Worm (Caenorhabditis elegans) whole organism, midembryonic: ENCODE data around the gene ssna-1.

Source experiments
- T22C8.4 ChIP-seq: fragments of 200-800 bp; sonication (Bioruptor generic); IDR thresholded peaks from 2 replicates; pipeline ENCODE4 v1.3.6; 2022; ENCODE audit warnings: missing genetic modification characterization, missing compliant biosample characterization
- cog-1 ChIP-seq: sonication (generic microtip); optimal IDR thresholded peaks from 2 replicates; lab custom pipeline; 2016; ENCODE audit warnings: missing genetic modification characterization, missing compliant biosample characterization
- flt-1 ChIP-seq: fragments of 200-800 bp; sonication (Bioruptor generic); IDR thresholded peaks from 2 replicates; pipeline ENCODE4 v1.3.6; 2022; ENCODE audit warnings: missing genetic modification characterization, missing compliant biosample characterization
- klf-2 ChIP-seq: fragments of 200-800 bp; sonication (Bioruptor generic); conservative IDR thresholded peaks from 2 replicates; pipeline ENCODE4 v1.3.6; 2022; ENCODE audit warnings: missing genetic modification reagents, missing genetic modification characterization, missing compliant biosample characterization
- med-1 ChIP-seq: sonication (generic microtip); optimal IDR thresholded peaks from 2 replicates; lab custom pipeline; 2017; ENCODE audit warnings: missing genetic modification characterization, mild to moderate bottlenecking, missing compliant biosample characterization, antibody characterized with exemption, missing genetic modification reagents; ENCODE audit not compliant: insufficient read depth
- ref-1 ChIP-seq: fragments of 200-800 bp; sonication (Bioruptor generic); conservative IDR thresholded peaks from 2 replicates; pipeline ENCODE4 v1.3.6; 2022; ENCODE audit warnings: missing genetic modification reagents, missing genetic modification characterization, missing compliant biosample characterization
- tab-1 ChIP-seq: fragments of 200-800 bp; sonication (Bioruptor generic); IDR thresholded peaks from 2 replicates; pipeline ENCODE4 v1.3.6; 2022; ENCODE audit warnings: missing genetic modification characterization, missing compliant biosample characterization
- ztf-23 ChIP-seq: fragments of 200-800 bp; sonication (Bioruptor generic); IDR thresholded peaks from 2 replicates; pipeline ENCODE4 v1.3.6; 2022; ENCODE audit warnings: missing genetic modification reagents, missing genetic modification characterization, missing compliant biosample characterization
- ztf-29 ChIP-seq: fragments of 200-800 bp; sonication (Bioruptor generic); IDR thresholded peaks from 2 replicates; pipeline ENCODE4 v1.3.6; 2022; ENCODE audit warnings: missing genetic modification reagents, missing genetic modification characterization, missing compliant biosample characterization

The ssna-1 gene

DNA sequence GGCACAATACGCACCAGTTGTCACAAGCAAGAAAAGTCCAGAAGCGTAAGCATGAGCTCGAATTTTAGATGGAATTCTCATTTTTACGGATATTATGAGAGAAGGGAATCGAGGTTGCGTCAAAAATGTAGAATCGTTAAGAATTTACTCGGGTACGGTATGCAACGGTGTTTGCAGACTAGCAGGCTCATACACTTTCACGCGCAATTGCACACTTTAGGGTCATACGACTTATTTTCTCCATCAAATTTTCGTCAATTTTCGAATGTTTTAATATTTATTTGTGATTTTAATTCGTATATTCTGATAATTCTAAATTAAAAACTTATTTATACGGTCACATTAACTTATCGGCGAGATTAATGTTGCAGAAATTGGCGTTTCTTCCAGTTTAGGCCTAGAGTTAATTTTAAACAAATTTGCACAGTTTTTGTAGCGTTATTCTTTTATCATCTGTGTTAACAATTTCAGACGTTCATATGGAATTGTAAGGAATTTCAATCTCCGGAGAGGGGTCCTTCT is 5.6 kb downstream of the ssna-1 start, which contains the start of the genes T07A9.15 and nog-1:
TSS of gene T07A9.15 (minus strand) at position 138 of the 522 bp plus-strand sequence.
TSS of gene nog-1 (plus strand) at position 472 of the 522 bp plus-strand sequence.
- TF ChIP-seq ztf-23: peak; percentile 27; the same call in 1 of the 2 replicates
- TF ChIP-seq tab-1 (GFP tag; lab: Robert Waterston, UW): no peak
- 0 out of 2 replicates have a peak, but pooled peaks have one; percentile 57 for TF ChIP-seq flt-1

DNA sequence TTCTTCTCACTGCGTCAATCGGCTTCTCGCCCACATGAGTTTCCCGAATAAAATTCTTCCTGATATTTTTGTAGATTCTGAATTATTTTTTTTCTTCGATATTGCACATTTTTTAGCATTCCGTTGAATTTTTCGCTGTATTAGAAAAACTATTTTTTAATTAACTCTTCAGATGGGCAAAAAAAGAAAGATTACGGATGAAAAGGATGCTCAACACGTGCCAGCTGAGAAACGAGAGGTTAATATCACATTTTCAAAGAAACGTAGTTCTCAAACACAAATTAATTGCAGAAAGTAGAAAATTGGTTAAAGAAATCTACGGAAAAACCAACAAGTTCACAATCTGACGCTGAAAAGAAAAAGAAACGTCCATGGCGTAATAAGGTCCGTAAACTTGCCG is 8.5 kb downstream of the ssna-1 start, which contains the start of gene rrp-8:
TSS of gene rrp-8 (plus strand) at position 173 of the 400 bp plus-strand sequence.
- TF ChIP-seq tab-1 (GFP tag; lab: Robert Waterston, UW) (no peak), cog-1 (no peak), T22C8.4 (GFP tag; lab: Robert Waterston, UW) (no peak), flt-1 (no peak), med-1 (GFP tag; lab: Kevin White, UChicago) (no peak), ztf-29 (GFP tag; lab: Robert Waterston, UW) (no peak), ref-1 (GFP tag; lab: Robert Waterston, UW) (no peak), ztf-23 (no peak)

DNA sequence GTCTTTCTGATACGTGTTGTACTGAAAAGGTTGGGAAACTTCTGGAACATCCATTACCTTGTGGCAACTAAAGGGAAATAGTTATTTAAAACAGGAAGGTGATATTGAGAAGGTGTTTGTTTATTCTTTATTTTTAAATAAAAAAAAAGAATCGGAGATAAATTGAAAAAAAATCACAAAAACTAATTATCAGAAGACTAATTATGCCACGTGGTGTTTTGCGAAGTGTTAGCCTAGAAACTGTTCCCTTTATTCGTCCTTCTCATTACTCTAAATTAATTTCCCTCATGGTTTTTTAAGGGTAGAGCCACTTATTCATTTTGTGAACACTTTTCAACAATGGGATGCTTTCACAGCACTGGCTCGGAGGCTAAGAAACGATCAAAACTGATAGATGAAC is 13.5 kb downstream of the ssna-1 start, which contains the start of gene gpa-4:
TSS of gene gpa-4 (plus strand) at position 301 of the 400 bp plus-strand sequence.
- TF ChIP-seq flt-1 (no peak), ztf-23 (no peak), ztf-29 (GFP tag; lab: Robert Waterston, UW) (no peak), cog-1 (no peak), med-1 (GFP tag; lab: Kevin White, UChicago) (no peak), T22C8.4 (GFP tag; lab: Robert Waterston, UW) (no peak), klf-2 (no peak), tab-1 (GFP tag; lab: Robert Waterston, UW) (no peak), ref-1 (GFP tag; lab: Robert Waterston, UW) (no peak)

DNA sequence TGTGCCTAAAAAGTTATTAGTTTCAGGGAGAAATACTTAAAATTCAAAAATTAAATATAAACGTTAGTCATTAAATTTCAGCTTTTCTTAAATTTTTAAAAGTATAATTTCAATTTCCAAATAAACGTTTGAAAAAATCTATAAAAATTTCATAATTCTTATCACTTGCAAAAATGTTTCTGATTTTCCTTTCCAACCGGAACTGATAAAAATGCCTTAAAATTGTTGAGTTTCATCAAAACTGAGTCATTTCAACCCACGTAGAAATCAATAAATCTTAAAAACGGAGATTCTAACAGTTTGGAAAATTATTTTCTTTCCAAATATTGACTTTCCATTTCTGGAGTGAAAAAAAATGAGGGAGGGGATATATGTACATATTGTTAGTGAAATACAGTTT is 21.0 kb downstream of the ssna-1 start:
- TF ChIP-seq tab-1 (GFP tag; lab: Robert Waterston, UW) (no peak), klf-2 (no peak)

DNA sequence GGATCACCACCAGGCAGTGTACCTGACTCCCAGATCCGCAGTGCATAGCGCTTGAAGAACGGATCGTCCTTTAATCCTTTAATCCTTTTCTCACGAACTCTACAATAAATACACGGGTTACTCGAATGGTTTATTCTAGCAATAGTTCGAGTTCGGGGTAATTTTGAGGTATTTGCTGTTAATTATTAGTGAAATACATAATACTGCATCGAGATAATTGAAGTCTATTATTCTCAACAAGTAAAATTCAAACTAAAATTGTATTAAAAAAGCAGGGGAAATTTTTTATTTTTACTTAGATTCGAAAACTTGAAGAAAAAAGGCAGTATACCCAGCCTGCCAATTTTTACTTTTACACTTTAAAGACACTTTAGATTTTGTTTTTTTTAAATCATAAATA is 22.1 kb downstream of the ssna-1 start, which contains the start of gene kgb-1:
TSS of gene kgb-1 (minus strand) at position 101 of the 400 bp plus-strand sequence.
- TF ChIP-seq T22C8.4 (GFP tag; lab: Robert Waterston, UW) (no peak), tab-1 (GFP tag; lab: Robert Waterston, UW) (no peak), flt-1 (no peak), klf-2 (no peak), ref-1 (GFP tag; lab: Robert Waterston, UW) (no peak), ztf-29 (GFP tag; lab: Robert Waterston, UW) (no peak), ztf-23 (no peak), med-1 (GFP tag; lab: Kevin White, UChicago) (no peak)

DNA sequence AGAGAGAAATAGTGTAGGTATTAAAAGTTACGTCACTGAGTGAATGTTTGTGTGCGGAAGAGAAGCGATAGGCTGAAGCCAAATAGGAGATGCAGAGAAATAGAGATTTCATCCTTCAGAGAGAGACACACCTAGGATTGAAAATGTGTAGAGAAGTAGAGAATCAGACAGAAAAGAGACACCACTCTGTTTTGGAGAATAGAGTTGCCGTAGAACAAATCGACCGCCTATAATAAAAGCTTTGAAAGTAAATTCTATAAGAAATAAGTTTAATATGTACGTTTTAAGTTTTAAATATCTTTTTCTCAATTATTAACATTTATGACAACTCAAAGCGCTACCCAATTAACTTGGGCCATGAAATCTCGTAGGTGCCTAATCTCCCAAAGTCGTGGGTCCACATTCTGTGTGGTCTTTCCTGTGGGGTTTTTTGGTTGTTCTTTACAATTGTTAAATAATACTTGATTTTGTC is 22.6 kb downstream of the ssna-1 start, which contains the start of gene T07A9.12:
TSS of gene T07A9.12 (plus strand) at position 448 of the 472 bp plus-strand sequence.
- no peak for TF ChIP-seq klf-2
- TF ChIP-seq med-1 (GFP tag; lab: Kevin White, UChicago): no peak
- TF ChIP-seq flt-1: 0 out of 2 replicates have a peak, but pooled peaks have one; percentile 39
- no peak for TF ChIP-seq T22C8.4 (GFP tag; lab: Robert Waterston, UW)
- peak; percentile 54; the same call in 1 of the 2 replicates for TF ChIP-seq ztf-29 (GFP tag; lab: Robert Waterston, UW)
- TF ChIP-seq ztf-23: no peak
- TF ChIP-seq tab-1 (GFP tag; lab: Robert Waterston, UW): no peak
- TF ChIP-seq ref-1 (GFP tag; lab: Robert Waterston, UW): no peak
- peak; percentile 77 for TF ChIP-seq cog-1

DNA sequence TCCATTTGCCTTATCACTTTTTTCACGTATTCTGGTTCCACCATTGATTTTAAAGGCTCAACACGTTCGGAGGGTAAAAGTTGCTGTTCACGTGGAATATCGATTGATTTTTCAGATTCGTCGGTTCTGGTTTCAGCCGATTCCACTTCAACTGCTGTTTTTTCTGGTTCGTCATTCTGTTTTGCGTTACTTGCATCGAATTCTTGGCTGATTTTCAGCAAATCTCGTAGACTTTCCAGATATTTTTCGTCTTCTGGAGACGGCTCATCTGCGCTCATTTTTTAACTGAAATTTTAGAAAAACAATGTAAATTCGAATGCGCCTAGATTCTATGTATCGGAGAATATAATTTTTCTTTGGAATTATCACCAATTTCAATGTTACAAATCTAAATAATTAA is 31.8 kb downstream of the ssna-1 start, which contains the start of gene eri-1:
TSS of gene eri-1 (minus strand) at position 285 of the 400 bp plus-strand sequence.
- no peak for TF ChIP-seq ref-1 (GFP tag; lab: Robert Waterston, UW)
- TF ChIP-seq tab-1 (GFP tag; lab: Robert Waterston, UW): no peak
- TF ChIP-seq T22C8.4 (GFP tag; lab: Robert Waterston, UW): peak; percentile 46; the same call in 1 of the 2 replicates

DNA sequence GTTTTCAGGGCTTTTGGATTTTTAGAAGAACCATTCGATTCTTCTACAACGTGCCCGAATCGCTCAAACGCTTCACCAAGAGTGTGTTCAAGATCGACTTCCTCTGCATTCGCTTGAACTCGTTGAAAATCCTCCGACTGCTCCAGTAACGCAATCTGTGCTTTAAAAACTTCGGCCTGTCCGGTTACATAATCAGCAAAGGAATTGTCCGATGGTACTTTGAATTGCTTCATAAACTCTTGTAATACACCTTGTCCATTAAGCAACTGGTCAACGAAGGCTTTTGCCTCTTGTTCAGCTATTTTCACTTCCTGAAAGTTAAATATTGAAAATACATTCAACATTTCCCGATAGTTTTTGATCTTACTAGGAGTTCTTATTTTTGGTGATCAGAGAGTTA is 32.8 kb downstream of the ssna-1 start:
- TF ChIP-seq ref-1 (GFP tag; lab: Robert Waterston, UW): no peak

DNA sequence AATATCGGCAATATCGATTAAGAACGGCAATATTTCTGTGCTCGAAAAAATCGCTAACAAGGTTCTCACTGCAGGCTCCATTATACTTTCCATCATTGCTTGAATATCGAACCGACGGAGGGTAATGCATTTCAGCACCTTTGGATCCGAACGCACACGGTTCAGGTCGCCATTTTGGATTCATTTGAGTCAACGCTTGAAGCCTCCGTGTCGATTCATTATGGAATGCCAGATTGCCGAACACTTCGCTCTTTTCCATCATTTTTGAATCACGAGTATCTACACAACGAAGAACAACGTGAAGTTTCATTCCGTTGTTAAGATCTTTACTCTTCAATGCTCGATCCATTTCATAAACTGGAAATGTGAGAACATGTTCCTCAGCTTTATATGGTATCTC is 34.2 kb downstream of the ssna-1 start:
- TF ChIP-seq tab-1 (GFP tag; lab: Robert Waterston, UW) (no peak), med-1 (GFP tag; lab: Kevin White, UChicago) (no peak), flt-1 (no peak), klf-2 (no peak), ztf-23 (no peak), T22C8.4 (GFP tag; lab: Robert Waterston, UW) (no peak), ref-1 (GFP tag; lab: Robert Waterston, UW) (no peak), ztf-29 (GFP tag; lab: Robert Waterston, UW) (no peak), cog-1 (no peak)

DNA sequence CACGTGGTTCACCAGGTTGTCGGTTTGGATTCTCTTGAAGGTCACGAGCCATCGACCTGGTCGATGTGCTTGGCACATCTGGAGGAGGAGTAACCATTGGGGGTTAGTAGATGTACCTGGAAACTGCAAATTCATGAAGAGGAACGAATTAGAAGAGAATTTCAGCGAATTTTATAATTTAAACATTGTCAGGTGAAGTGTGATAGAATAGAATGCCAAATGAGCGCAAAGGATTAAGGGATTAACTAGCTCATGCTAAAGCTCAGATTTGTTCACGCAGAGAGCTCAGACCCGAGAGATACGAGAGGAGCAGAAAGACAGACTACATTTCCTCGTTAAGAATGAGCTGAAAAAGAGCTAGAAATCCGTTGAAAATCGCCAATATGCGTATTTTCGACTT is 37.2 kb downstream of the ssna-1 start, which contains the start of gene daf-18:
TSS of gene daf-18 (minus strand) at position 126 of the 400 bp plus-strand sequence.
- TF ChIP-seq klf-2: no peak
- no peak for TF ChIP-seq T22C8.4 (GFP tag; lab: Robert Waterston, UW)
- TF ChIP-seq ztf-29 (GFP tag; lab: Robert Waterston, UW): no peak
- TF ChIP-seq flt-1: no peak
- no peak for TF ChIP-seq med-1 (GFP tag; lab: Kevin White, UChicago)
- TF ChIP-seq ztf-23: no peak
- TF ChIP-seq tab-1 (GFP tag; lab: Robert Waterston, UW): no peak
- no peak for TF ChIP-seq cog-1
- no peak for TF ChIP-seq ref-1 (GFP tag; lab: Robert Waterston, UW)
